Fruit fly (Drosophila melanogaster): Measurements from ENCODE around the gene mus81.

The mus81 gene

dm6 chrX:948285-948556 lies 7.3 kb downstream of the mus81 start (continued):
- TF ChIP-seq dpn (GFP tag; optimal IDR thresholded peaks at IDR 0.05) (peak in 1 of 2 experiments; percentile 21), Atf6 (GFP tag; IDR thresholded peaks at IDR 0.05) (peak; percentile 50; the same call in 1 of the 2 replicates), ranshi (GFP tag; IDR thresholded peaks at IDR 0.05) (0 out of 2 replicates have a peak, but pooled peaks have one; percentile 26), schlank (tag; optimal IDR thresholded peaks at IDR 0.05) (peak; percentile 10), Fer3 (tag; optimal IDR thresholded peaks at IDR 0.05) (peak; percentile 23), onecut (GFP tag; IDR thresholded peaks at IDR 0.05) (no peak), vnd (GFP tag; IDR thresholded peaks at IDR 0.05; ENCODE audit: partially characterized antibody) (no peak), Ets65A (GFP tag) (peak; percentile 68), mam (GFP tag; optimal IDR thresholded peaks at IDR 0.05) (peak; percentile 43), hkb (optimal IDR thresholded peaks at IDR 0.05) (no peak), hkb (GFP tag; IDR thresholded peaks at IDR 0.05) (0 out of 2 replicates have a peak, but pooled peaks have one; percentile 32), Fer1 (GFP tag; optimal IDR thresholded peaks at IDR 0.05) (peak; percentile 43), prd (optimal IDR thresholded peaks at IDR 0.05) (no peak), prd (GFP tag; IDR thresholded peaks at IDR 0.05) (peak; percentile 34; the same call in 1 of the 3 replicates), CG3847 (GFP tag; IDR thresholded peaks at IDR 0.05) (peak; percentile 27; the same call in 1 of the 2 replicates), CG8281 (tag; optimal IDR thresholded peaks at IDR 0.05) (no peak), CG13894 (tag; optimal IDR thresholded peaks at IDR 0.05) (no peak), CG9932 (GFP tag; IDR thresholded peaks at IDR 0.05) (peak; percentile 50), ken (GFP tag; IDR thresholded peaks at IDR 0.05) (0 out of 3 replicates have a peak, but pooled peaks have one; percentile 11), Meics (GFP tag; optimal IDR thresholded peaks at IDR 0.05) (peak; percentile 19), CG14441 (GFP tag; IDR thresholded peaks at IDR 0.05) (peak; percentile 56; the same call in 1 of the 2 replicates), Ada2b (GFP tag; IDR thresholded peaks at IDR 0.05) (peak; percentile 22; the same call in 1 of the 2 replicates), H15 (GFP tag; IDR thresholded peaks at IDR 0.05) (0 out of 3 replicates have a peak, but pooled peaks have one; percentile 15), CG13624 (GFP tag; optimal IDR thresholded peaks at IDR 0.05) (peak; percentile 50), Six4 (GFP tag; optimal IDR thresholded peaks at IDR 0.05) (no peak), CG11247 (GFP tag; IDR thresholded peaks at IDR 0.05) (no peak)

DNA sequence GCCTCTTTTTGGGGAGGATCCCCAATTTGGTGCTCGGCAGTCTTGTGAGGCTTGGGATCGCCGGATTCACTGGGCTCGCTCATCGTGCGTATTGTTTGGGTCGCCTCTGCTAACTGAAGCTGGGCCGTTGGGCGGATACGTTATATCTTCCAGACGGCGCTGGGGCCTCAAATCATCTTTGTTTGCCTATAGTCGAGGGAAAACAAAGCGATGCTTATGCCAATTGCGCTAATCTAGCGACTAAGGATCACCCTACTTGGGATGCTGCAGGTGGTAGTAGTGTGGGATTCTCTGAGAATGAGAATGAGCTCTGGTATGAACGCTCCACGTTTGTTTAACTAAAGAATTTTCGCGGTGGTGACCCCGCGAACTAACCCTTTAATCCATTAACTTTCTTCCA lies 10.9 kb downstream of the mus81 start, which contains the start of gene CG3690:
CG3690 (minus strand) TSS at position 101 of the 400 bp plus-strand sequence.
- TF ChIP-seq E2f2 (GFP tag; IDR thresholded peaks at IDR 0.05): no peak
- TF ChIP-seq Stat92E (GFP tag; optimal IDR thresholded peaks at IDR 0.05): no peak
- no peak for TF ChIP-seq CG17385 (GFP tag; optimal IDR thresholded peaks at IDR 0.05)
- TF ChIP-seq sens (GFP tag): no peak
- TF ChIP-seq cas (GFP tag; IDR thresholded peaks at IDR 0.05): no peak
- no peak for TF ChIP-seq Eip74EF (GFP tag; optimal IDR thresholded peaks at IDR 0.05)
- TF ChIP-seq CG7987 (GFP tag; optimal IDR thresholded peaks at IDR 0.05): no peak
- no peak for TF ChIP-seq tio (GFP tag; optimal IDR thresholded peaks at IDR 0.05)
- no peak for TF ChIP-seq CG11696 (GFP tag; IDR thresholded peaks at IDR 0.05)
- TF ChIP-seq fd96Cb (tag; optimal IDR thresholded peaks at IDR 0.05): no peak
- TF ChIP-seq Mes4 (GFP tag; optimal IDR thresholded peaks at IDR 0.05): no peak
- no peak for TF ChIP-seq Optix (GFP tag; IDR thresholded peaks at IDR 0.05)

- TF ChIP-seq CG7987 (GFP tag; optimal IDR thresholded peaks at IDR 0.05): no peak
- TF ChIP-seq Ptx1 (GFP tag; IDR thresholded peaks at IDR 0.05): peak; percentile 28; the same call in 1 of the 2 replicates
- TF ChIP-seq CG32532 (GFP tag; IDR thresholded peaks at IDR 0.05): peak; percentile 44; the same call in 1 of the 2 replicates
- 0 out of 3 replicates have a peak, but pooled peaks have one; percentile 27 for TF ChIP-seq ci (GFP tag; IDR thresholded peaks at IDR 0.05)
- TF ChIP-seq tgo (GFP tag; IDR thresholded peaks at IDR 0.05): peak; percentile 27; the same call in 1 of the 3 replicates
- no peak for TF ChIP-seq jing (GFP tag; optimal IDR thresholded peaks at IDR 0.05)
- TF ChIP-seq CG11504 (tag; optimal IDR thresholded peaks at IDR 0.05): peak; percentile 21
- no peak for TF ChIP-seq CG18619 (GFP tag; optimal IDR thresholded peaks at IDR 0.05)
- no peak for TF ChIP-seq ara (GFP tag; IDR thresholded peaks at IDR 0.05)
- TF ChIP-seq crc (GFP tag; optimal IDR thresholded peaks at IDR 0.05): no peak
- no peak for TF ChIP-seq unc-4 (GFP tag; IDR thresholded peaks at IDR 0.05; ENCODE audit: partially characterized antibody)
- peak; percentile 3 for TF ChIP-seq CG2678 (tag; optimal IDR thresholded peaks at IDR 0.05)
- no peak for TF ChIP-seq CG16815 (GFP tag; optimal IDR thresholded peaks at IDR 0.05)
- TF ChIP-seq CG12769 (tag; optimal IDR thresholded peaks at IDR 0.05): peak; percentile 5
- TF ChIP-seq CHES-1-like (GFP tag; optimal IDR thresholded peaks at IDR 0.05): no peak
Measured at dm6 chrX:953807-954206, 12.9 kb downstream of the mus81 start.
